Worm (Caenorhabditis elegans) whole organism, L1 larva: ENCODE results near the gene C26B9.3.

Experiments used
- C04F5.9 ChIP-seq: sonication (generic microtip); optimal IDR thresholded peaks from 2 replicates; lab custom pipeline; 2016; ENCODE audit warnings: missing genetic modification characterization, missing compliant biosample characterization
- C16A3.4 ChIP-seq: fragments of 150-350 bp; optimal IDR thresholded peaks from 2 replicates; lab custom pipeline; 2014; ENCODE audit warnings: missing biosample characterization, missing genetic modification characterization
- C34B4.2 ChIP-seq: sonication (generic microtip); optimal IDR thresholded peaks from 2 replicates; lab custom pipeline; 2017; ENCODE audit warnings: mild to moderate bottlenecking, missing genetic modification characterization, missing compliant biosample characterization
- F16B12.6 ChIP-seq: fragments of 150-350 bp; optimal IDR thresholded peaks from 2 replicates; lab custom pipeline; 2014; ENCODE audit warnings: missing biosample characterization, missing genetic modification characterization
- Y116A8C.19 ChIP-seq: sonication (generic microtip); optimal IDR thresholded peaks from 2 replicates; lab custom pipeline; 2016; ENCODE audit warnings: missing compliant biosample characterization, missing genetic modification characterization, borderline replicate concordance
- aha-1 ChIP-seq: fragments of 150-350 bp; optimal IDR thresholded peaks from 2 replicates; lab custom pipeline; 2014; ENCODE audit warnings: missing biosample characterization, missing genetic modification characterization
- aly-2 ChIP-seq: fragments of 150-350 bp; optimal IDR thresholded peaks from 2 replicates; lab custom pipeline; 2014; ENCODE audit warnings: missing biosample characterization, missing genetic modification characterization
- ama-1 ChIP-seq: fragments of 150-350 bp; optimal IDR thresholded peaks from 2 replicates; lab custom pipeline; 2014
- blmp-1 ChIP-seq: fragments of 150-350 bp; optimal IDR thresholded peaks from 2 replicates; lab custom pipeline; 2014; ENCODE audit warnings: missing biosample characterization, missing genetic modification characterization
- ceh-8 ChIP-seq: fragments of 200-800 bp; sonication (Bioruptor generic); optimal IDR thresholded peaks from 2 replicates; lab custom pipeline; 2018; ENCODE audit warnings: mild to moderate bottlenecking, missing genetic modification characterization, moderate library complexity, missing compliant biosample characterization
- ceh-88 ChIP-seq: fragments of 200-800 bp; sonication (Bioruptor generic); IDR thresholded peaks from 2 replicates; pipeline ENCODE4 v1.3.6; 2022; ENCODE audit warnings: missing genetic modification characterization, missing compliant biosample characterization
- dsc-1 ChIP-seq: sonication (generic microtip); optimal IDR thresholded peaks from 2 replicates; lab custom pipeline; 2016; ENCODE audit warnings: mild to moderate bottlenecking, missing genetic modification characterization, missing compliant biosample characterization
- efl-1 ChIP-seq, 4 experiments: fragments of 150-350 bp; optimal IDR thresholded peaks in 3 of 4; peaks in 1 of 4; 1 replicate in 1 of 4; 2 replicates in 3 of 4; lab custom pipeline; 2014; ENCODE audit warnings: missing biosample characterization in 2 of 4, missing genetic modification characterization in 2 of 4, missing genetic modification reagents in 2 of 4
- egl-13 ChIP-seq: sonication (generic microtip); optimal IDR thresholded peaks from 2 replicates; lab custom pipeline; 2016; ENCODE audit warnings: missing genotype, missing genetic modification reagents, missing genetic modification characterization, missing compliant biosample characterization
- egl-27 ChIP-seq, 2 experiments: fragments of 150-350 bp in 1 of 2; sonication (generic microtip); optimal IDR thresholded peaks; 3 replicates each; lab custom pipeline; 2017 to 2018; ENCODE audit warnings: missing biosample characterization in 2 of 2, missing genetic modification characterization in 2 of 2, missing genetic modification reagents in 2 of 2
- elt-3 ChIP-seq, 6 experiments: fragments of 150-350 bp in 1 of 6; sonication (generic microtip); optimal IDR thresholded peaks; 2 replicates each; lab custom pipeline; 2017 to 2018; ENCODE audit warnings: missing biosample characterization in 6 of 6, missing genetic modification characterization in 6 of 6, inconsistent platforms in 1 of 6
- fkh-4 ChIP-seq: sonication (generic microtip); optimal IDR thresholded peaks from 2 replicates; lab custom pipeline; 2016; ENCODE audit warnings: missing compliant biosample characterization, missing genetic modification characterization, borderline replicate concordance
- fkh-8 ChIP-seq: sonication (generic microtip); optimal IDR thresholded peaks from 2 replicates; lab custom pipeline; 2016; ENCODE audit warnings: mild to moderate bottlenecking, missing genetic modification characterization, missing compliant biosample characterization
- grh-1 ChIP-seq: fragments of 200-800 bp; sonication (Bioruptor generic); IDR thresholded peaks from 2 replicates; pipeline ENCODE4 v1.3.6; 2022; ENCODE audit warnings: missing genetic modification reagents, missing genetic modification characterization, missing compliant biosample characterization
- isw-1 ChIP-seq: fragments of 200-800 bp; sonication (Bioruptor generic); IDR thresholded peaks from 2 replicates; pipeline ENCODE4 v1.3.6; 2022; ENCODE audit warnings: missing genetic modification characterization, missing compliant biosample characterization
- lin-14 ChIP-seq: fragments of 200-800 bp; sonication (Bioruptor generic); optimal IDR thresholded peaks from 2 replicates; lab custom pipeline; 2018; ENCODE audit warnings: mild to moderate bottlenecking, missing genetic modification characterization, moderate library complexity, missing compliant biosample characterization
- lin-35 ChIP-seq, 2 experiments: fragments of 150-350 bp; optimal IDR thresholded peaks; 2 replicates each; lab custom pipeline; 2014; ENCODE audit warnings: missing biosample characterization in 2 of 2, missing genetic modification characterization in 2 of 2, missing genetic modification reagents in 2 of 2
- lin-39 ChIP-seq: fragments of 150-350 bp; optimal IDR thresholded peaks from 2 replicates; lab custom pipeline; 2014; ENCODE audit warnings: missing biosample characterization, missing genetic modification reagents, missing genetic modification characterization
- lsy-2 ChIP-seq, 2 experiments: fragments of 150-350 bp; optimal IDR thresholded peaks; 2 replicates each; lab custom pipeline; 2014; ENCODE audit warnings: missing biosample characterization in 2 of 2, missing genetic modification characterization in 2 of 2
- mdl-1 ChIP-seq, 2 experiments: fragments of 150-350 bp; optimal IDR thresholded peaks; 2 replicates each; lab custom pipeline; 2014 to 2017; ENCODE audit warnings: missing biosample characterization in 2 of 2, missing genetic modification characterization in 2 of 2, inconsistent platforms in 1 of 2
- nhr-20 ChIP-seq: sonication (generic microtip); optimal IDR thresholded peaks from 2 replicates; lab custom pipeline; 2016; ENCODE audit warnings: mild to moderate bottlenecking, missing genetic modification characterization, missing compliant biosample characterization
- nhr-47 ChIP-seq: sonication (generic microtip); optimal IDR thresholded peaks from 2 replicates; lab custom pipeline; 2016; ENCODE audit warnings: mild to moderate bottlenecking, missing genetic modification characterization, moderate library complexity, missing compliant biosample characterization
- nhr-71 ChIP-seq: sonication (generic microtip); optimal IDR thresholded peaks from 2 replicates; lab custom pipeline; 2016; ENCODE audit warnings: mild to moderate bottlenecking, missing genetic modification characterization, moderate library complexity, missing compliant biosample characterization
- nhr-77 ChIP-seq: fragments of 150-350 bp; optimal IDR thresholded peaks from 2 replicates; lab custom pipeline; 2014; ENCODE audit warnings: missing biosample characterization, missing genetic modification characterization
- nhr-90 ChIP-seq: sonication (generic microtip); optimal IDR thresholded peaks from 2 replicates; lab custom pipeline; 2016; ENCODE audit warnings: mild to moderate bottlenecking, missing genetic modification characterization, missing compliant biosample characterization; ENCODE audit not compliant: poor library complexity
- pag-3 ChIP-seq: sonication (generic microtip); optimal IDR thresholded peaks from 2 replicates; lab custom pipeline; 2017; ENCODE audit warnings: missing genetic modification characterization, mild to moderate bottlenecking, missing compliant biosample characterization, antibody characterized with exemption, borderline replicate concordance; ENCODE audit not compliant: insufficient read depth
- pqm-1 ChIP-seq: sonication (generic microtip); optimal IDR thresholded peaks from 3 replicates; lab custom pipeline; 2017; ENCODE audit warnings: missing biosample characterization, missing genetic modification characterization
- rnt-1 ChIP-seq: sonication (generic microtip); optimal IDR thresholded peaks from 2 replicates; lab custom pipeline; 2016; ENCODE audit warnings: mild to moderate bottlenecking, missing genetic modification characterization, moderate library complexity, missing compliant biosample characterization
- skn-1 ChIP-seq: fragments of 150-350 bp; optimal IDR thresholded peaks from 2 replicates; lab custom pipeline; 2014; ENCODE audit warnings: missing biosample characterization, missing genetic modification characterization
- snpc-4 ChIP-seq: fragments of 150-350 bp; optimal IDR thresholded peaks from 2 replicates; lab custom pipeline; 2014; ENCODE audit warnings: missing biosample characterization, missing genetic modification characterization
- snu-23 ChIP-seq: sonication (generic microtip); optimal IDR thresholded peaks from 2 replicates; lab custom pipeline; 2016; ENCODE audit warnings: missing genetic modification characterization, missing compliant biosample characterization
- sptf-1 ChIP-seq: fragments of 150-350 bp; optimal IDR thresholded peaks from 2 replicates; lab custom pipeline; 2014; ENCODE audit warnings: missing biosample characterization, missing genetic modification characterization
- swsn-7 ChIP-seq: sonication (generic microtip); optimal IDR thresholded peaks from 2 replicates; lab custom pipeline; 2016; ENCODE audit warnings: missing genetic modification characterization, missing compliant biosample characterization
- tbx-2 ChIP-seq: sonication (generic microtip); optimal IDR thresholded peaks from 2 replicates; lab custom pipeline; 2016; ENCODE audit warnings: missing genetic modification characterization, missing compliant biosample characterization
- tlp-1 ChIP-seq: fragments of 150-350 bp; optimal IDR thresholded peaks from 2 replicates; lab custom pipeline; 2014; ENCODE audit warnings: missing biosample characterization, missing genetic modification characterization
- unc-30 ChIP-seq: sonication (generic microtip); optimal IDR thresholded peaks from 2 replicates; lab custom pipeline; 2017; ENCODE audit warnings: missing biosample characterization, missing genetic modification characterization
- unc-86 ChIP-seq: sonication (generic microtip); optimal IDR thresholded peaks from 2 replicates; lab custom pipeline; 2016; ENCODE audit warnings: missing genetic modification characterization, missing compliant biosample characterization
- unc-98 ChIP-seq: fragments of 200-800 bp; sonication (Bioruptor generic); IDR thresholded peaks from 2 replicates; pipeline ENCODE4 v1.3.6; 2022; ENCODE audit warnings: missing genetic modification characterization, missing compliant biosample characterization
- zip-4 ChIP-seq: fragments of 200-800 bp; sonication (Bioruptor generic); optimal IDR thresholded peaks from 2 replicates; lab custom pipeline; 2018; ENCODE audit warnings: mild to moderate bottlenecking, missing genetic modification characterization, moderate library complexity, missing compliant biosample characterization
- ztf-11 ChIP-seq, 2 experiments: sonication (generic microtip); optimal IDR thresholded peaks; 2 replicates each; lab custom pipeline; 2016 to 2017; ENCODE audit warnings: missing genetic modification characterization in 2 of 2, missing biosample characterization in 1 of 2, missing compliant biosample characterization in 1 of 2

Gene C26B9.3

ce11 chrX:5347856-5348255, 9.8 kb downstream of the C26B9.3 start:
- TF ChIP-seq lsy-2 (tag; optimal IDR thresholded peaks at IDR 0.05; lab: Kevin White, UChicago) = no peak
- peak; percentile 18 for TF ChIP-seq dsc-1 (tag; lab: Kevin White, UChicago)
- peak; percentile 17 for TF ChIP-seq lin-14 (GFP tag; lab: Kevin White, UChicago)
- no peak for TF ChIP-seq sptf-1 (tag; lab: Kevin White, UChicago)
- no peak for TF ChIP-seq tbx-2
- TF ChIP-seq F16B12.6 (tag; lab: Kevin White, UChicago) = no peak
- no peak for TF ChIP-seq isw-1 (GFP tag; lab: Robert Waterston, UW)
- no peak for TF ChIP-seq C04F5.9

- TF ChIP-seq nhr-71 (tag; lab: Kevin White, UChicago) (peak; percentile 27), grh-1 (GFP tag; lab: Robert Waterston, UW) (no peak), C34B4.2 (no peak), isw-1 (GFP tag; lab: Robert Waterston, UW) (no peak), dsc-1 (tag; lab: Kevin White, UChicago) (peak; percentile 93), aly-2 (tag; lab: Kevin White, UChicago) (no peak), pqm-1 (tag; lab: Kevin White, UChicago) (no peak), swsn-7 (no peak), pag-3 (tag; lab: Kevin White, UChicago) (peak; percentile 61), efl-1 (optimal IDR thresholded peaks at IDR 0.05; lab: Kevin White, UChicago) (no peak), efl-1 (GFP tag; optimal IDR thresholded peaks at IDR 0.05 in 1 of 2; lab: Kevin White, UChicago) (no peak), C04F5.9 (no peak), nhr-20 (tag; lab: Kevin White, UChicago) (peak; percentile 4), lin-39 (tag; lab: Kevin White, UChicago) (no peak), zip-4 (no peak), fkh-4 (tag; lab: Kevin White, UChicago) (peak; percentile 43), nhr-77 (tag; lab: Kevin White, UChicago) (no peak), unc-86 (tag; lab: Kevin White, UChicago) (no peak), snu-23 (peak; percentile 41), lin-14 (GFP tag; lab: Kevin White, UChicago) (peak; percentile 43), elt-3 (tag; optimal IDR thresholded peaks at IDR 0.05; lab: Kevin White, UChicago) (no peak), egl-27 (tag; optimal IDR thresholded peaks at IDR 0.05; lab: Kevin White, UChicago) (no peak), lin-35 (GFP tag; optimal IDR thresholded peaks at IDR 0.05; lab: Kevin White, UChicago) (no peak), blmp-1 (tag; lab: Kevin White, UChicago) (no peak)
Observed at ce11 chrX:5348529-5349148, 10.5 kb downstream of the C26B9.3 start, which contains the start of gene syx-3. Gene syx-3, plus strand, starts transcription at chrX:5349098.

ce11 chrX:5354022-5354876, 16.1 kb downstream of the C26B9.3 start, which contains the start of gene pfn-2:
Gene pfn-2, minus strand, starts transcription at chrX:5354072.
- TF ChIP-seq fkh-8 (tag; lab: Kevin White, UChicago) (no peak), snpc-4 (tag; lab: Kevin White, UChicago) (no peak), unc-98 (GFP tag; lab: Robert Waterston, UW) (no peak), nhr-20 (tag; lab: Kevin White, UChicago) (peak; percentile 43), elt-3 (tag; optimal IDR thresholded peaks at IDR 0.05; lab: Kevin White, UChicago) (no peak), nhr-47 (peak; percentile 23), skn-1 (peak; percentile 42), nhr-90 (tag; lab: Kevin White, UChicago) (peak; percentile 15), ztf-11 (tag; optimal IDR thresholded peaks at IDR 0.05; lab: Kevin White, UChicago) (peak in 1 of 2 experiments; percentile 44), tlp-1 (tag; lab: Kevin White, UChicago) (no peak), unc-86 (tag; lab: Kevin White, UChicago) (peak; percentile 13), C16A3.4 (tag; lab: Kevin White, UChicago) (no peak), mdl-1 (tag; optimal IDR thresholded peaks at IDR 0.05; lab: Kevin White, UChicago) (peak in 1 of 2 experiments; percentile 11), lin-35 (GFP tag; optimal IDR thresholded peaks at IDR 0.05; lab: Kevin White, UChicago) (peak in 1 of 2 experiments; percentile 4), ceh-88 (GFP tag; lab: Robert Waterston, UW) (no peak), ama-1 (no peak), Y116A8C.19 (tag; lab: Kevin White, UChicago) (no peak), swsn-7 (peak; percentile 29), aha-1 (tag; lab: Kevin White, UChicago) (no peak), unc-30 (tag; lab: Kevin White, UChicago) (no peak), egl-13 (peak; percentile 15), snu-23 (peak; percentile 14), ceh-8 (peak; percentile 14), blmp-1 (tag; lab: Kevin White, UChicago) (peak; percentile 65), rnt-1 (tag; lab: Kevin White, UChicago) (peak; percentile 50)
